Worm (Caenorhabditis elegans) whole organism, midembryonic: ENCODE data around the gene C07H4.1.

Experiments used
- T22C8.4 ChIP-seq: fragments of 200-800 bp; sonication (Bioruptor generic); IDR thresholded peaks from 2 replicates; pipeline ENCODE4 v1.3.6; 2022; ENCODE audit warnings: missing genetic modification characterization, missing compliant biosample characterization
- cog-1 ChIP-seq: sonication (generic microtip); optimal IDR thresholded peaks from 2 replicates; lab custom pipeline; 2016; ENCODE audit warnings: missing genetic modification characterization, missing compliant biosample characterization
- flt-1 ChIP-seq: fragments of 200-800 bp; sonication (Bioruptor generic); IDR thresholded peaks from 2 replicates; pipeline ENCODE4 v1.3.6; 2022; ENCODE audit warnings: missing genetic modification characterization, missing compliant biosample characterization
- klf-2 ChIP-seq: fragments of 200-800 bp; sonication (Bioruptor generic); conservative IDR thresholded peaks from 2 replicates; pipeline ENCODE4 v1.3.6; 2022; ENCODE audit warnings: missing genetic modification reagents, missing genetic modification characterization, missing compliant biosample characterization
- med-1 ChIP-seq: sonication (generic microtip); optimal IDR thresholded peaks from 2 replicates; lab custom pipeline; 2017; ENCODE audit warnings: missing genetic modification characterization, mild to moderate bottlenecking, missing compliant biosample characterization, antibody characterized with exemption, missing genetic modification reagents; ENCODE audit not compliant: insufficient read depth
- ref-1 ChIP-seq: fragments of 200-800 bp; sonication (Bioruptor generic); conservative IDR thresholded peaks from 2 replicates; pipeline ENCODE4 v1.3.6; 2022; ENCODE audit warnings: missing genetic modification reagents, missing genetic modification characterization, missing compliant biosample characterization
- tab-1 ChIP-seq: fragments of 200-800 bp; sonication (Bioruptor generic); IDR thresholded peaks from 2 replicates; pipeline ENCODE4 v1.3.6; 2022; ENCODE audit warnings: missing genetic modification characterization, missing compliant biosample characterization
- ztf-23 ChIP-seq: fragments of 200-800 bp; sonication (Bioruptor generic); IDR thresholded peaks from 2 replicates; pipeline ENCODE4 v1.3.6; 2022; ENCODE audit warnings: missing genetic modification reagents, missing genetic modification characterization, missing compliant biosample characterization
- ztf-29 ChIP-seq: fragments of 200-800 bp; sonication (Bioruptor generic); IDR thresholded peaks from 2 replicates; pipeline ENCODE4 v1.3.6; 2022; ENCODE audit warnings: missing genetic modification reagents, missing genetic modification characterization, missing compliant biosample characterization

C07H4.1 gene

DNA sequence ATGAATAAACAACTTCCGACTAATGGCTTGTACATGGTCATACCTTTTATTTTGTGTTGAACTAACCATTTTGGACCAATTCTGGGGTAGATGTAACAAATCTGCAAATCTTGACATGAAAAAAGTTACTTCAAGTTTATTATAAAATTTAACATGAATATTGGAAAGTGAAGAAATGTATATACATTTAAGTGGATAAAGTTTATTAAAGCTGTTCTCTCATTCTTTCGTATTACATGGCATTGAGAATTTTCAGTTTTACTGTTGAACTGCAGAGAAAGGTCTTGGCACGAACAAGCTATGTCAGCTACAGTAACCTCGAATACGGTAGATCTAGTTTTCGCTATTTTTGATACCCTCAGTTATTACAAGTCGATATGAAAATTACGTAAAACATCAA, at the start of gene C07H4.1:
C07H4.1 (minus strand) TSS at position 101 of the 400 bp plus-strand sequence.
- TF ChIP-seq ztf-23 (GFP tag; lab: Robert Waterston, UW) (no peak), tab-1 (GFP tag; lab: Robert Waterston, UW) (no peak), cog-1 (tag; lab: Kevin White, UChicago) (no peak), flt-1 (GFP tag; lab: Robert Waterston, UW) (no peak), ztf-29 (GFP tag; lab: Robert Waterston, UW) (no peak), T22C8.4 (no peak), med-1 (GFP tag; lab: Kevin White, UChicago) (no peak), ref-1 (no peak), klf-2 (GFP tag; lab: Robert Waterston, UW) (no peak)

- TF ChIP-seq T22C8.4 (no peak), tab-1 (GFP tag; lab: Robert Waterston, UW) (no peak)
These were observed 47.6 kb upstream of the C07H4.1 start for ce11 chrII:9141110-9141509.

DNA sequence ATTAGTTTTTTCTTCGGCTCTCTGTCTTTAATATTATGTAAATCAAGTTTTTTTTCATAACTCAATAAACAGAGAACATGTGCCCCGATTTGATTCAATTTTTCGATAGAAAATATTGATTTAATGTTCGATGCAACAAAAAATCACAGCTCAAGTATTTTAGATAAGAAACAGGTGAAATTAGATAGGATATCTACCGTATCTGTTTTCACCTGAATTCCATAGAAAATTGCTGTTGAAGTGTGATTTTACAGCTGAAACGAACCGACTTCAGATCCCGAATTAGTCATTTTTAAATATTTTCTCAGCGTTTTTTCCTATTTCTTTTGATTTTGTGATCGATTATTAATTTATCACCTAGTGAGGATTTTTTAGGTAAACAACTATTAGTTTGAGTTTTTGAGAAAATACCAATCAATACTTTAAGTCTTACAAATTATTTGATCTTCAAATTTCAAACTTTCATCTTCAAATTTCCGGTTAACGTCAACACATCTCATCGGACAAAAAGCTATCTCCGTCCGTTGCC, 45.8 kb upstream of the C07H4.1 start, which contains the start of gene Y9C2UA.1:
Y9C2UA.1 (plus strand) TSS at position 479 of the 529 bp plus-strand sequence.
- no peak for TF ChIP-seq cog-1 (tag; lab: Kevin White, UChicago)
- no peak for TF ChIP-seq med-1 (GFP tag; lab: Kevin White, UChicago)
- no peak for TF ChIP-seq ztf-23 (GFP tag; lab: Robert Waterston, UW)
- no peak for TF ChIP-seq T22C8.4
- TF ChIP-seq ztf-29 (GFP tag; lab: Robert Waterston, UW): no peak
- no peak for TF ChIP-seq ref-1
- TF ChIP-seq tab-1 (GFP tag; lab: Robert Waterston, UW): no peak

DNA sequence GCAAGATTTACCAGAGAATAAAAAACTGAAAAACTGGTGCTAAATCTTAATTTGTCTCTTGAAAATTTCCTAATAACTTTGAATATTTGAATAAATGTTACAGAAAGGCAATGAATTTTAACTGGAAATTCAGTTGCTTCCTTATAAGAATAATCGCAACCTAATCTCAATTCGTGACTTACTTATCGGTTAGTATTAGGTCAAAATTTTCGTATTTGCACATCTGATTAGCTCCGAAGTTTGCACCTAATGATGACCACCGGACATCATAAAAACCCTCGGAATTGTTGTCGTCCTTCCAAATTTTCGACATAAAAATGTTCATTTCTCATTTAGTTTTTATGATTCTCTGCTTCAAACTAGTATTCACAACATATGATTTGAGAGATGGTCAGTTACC, 44.3 kb upstream of the C07H4.1 start, which contains the start of gene C16D2.3:
C16D2.3 (plus strand) TSS at position 301 of the 400 bp plus-strand sequence.
- no peak for TF ChIP-seq ref-1
- TF ChIP-seq cog-1 (tag; lab: Kevin White, UChicago): no peak
- no peak for TF ChIP-seq med-1 (GFP tag; lab: Kevin White, UChicago)
- TF ChIP-seq ztf-29 (GFP tag; lab: Robert Waterston, UW): no peak
- no peak for TF ChIP-seq ztf-23 (GFP tag; lab: Robert Waterston, UW)
- TF ChIP-seq klf-2 (GFP tag; lab: Robert Waterston, UW): no peak
- TF ChIP-seq T22C8.4: no peak

ce11 chrII:9135878-9136277, 42.4 kb upstream of the C07H4.1 start, which contains the start of gene nlp-78:
nlp-78 (plus strand) TSS chrII:9136178.
- TF ChIP-seq ztf-29 (GFP tag; lab: Robert Waterston, UW) (no peak), flt-1 (GFP tag; lab: Robert Waterston, UW) (no peak), ztf-23 (GFP tag; lab: Robert Waterston, UW) (no peak), T22C8.4 (no peak), cog-1 (tag; lab: Kevin White, UChicago) (no peak), med-1 (GFP tag; lab: Kevin White, UChicago) (no peak), ref-1 (no peak), tab-1 (GFP tag; lab: Robert Waterston, UW) (no peak), klf-2 (GFP tag; lab: Robert Waterston, UW) (no peak)

- no peak for TF ChIP-seq T22C8.4
These were observed 38.9 kb upstream of the C07H4.1 start for ce11 chrII:9132338-9132737.

DNA sequence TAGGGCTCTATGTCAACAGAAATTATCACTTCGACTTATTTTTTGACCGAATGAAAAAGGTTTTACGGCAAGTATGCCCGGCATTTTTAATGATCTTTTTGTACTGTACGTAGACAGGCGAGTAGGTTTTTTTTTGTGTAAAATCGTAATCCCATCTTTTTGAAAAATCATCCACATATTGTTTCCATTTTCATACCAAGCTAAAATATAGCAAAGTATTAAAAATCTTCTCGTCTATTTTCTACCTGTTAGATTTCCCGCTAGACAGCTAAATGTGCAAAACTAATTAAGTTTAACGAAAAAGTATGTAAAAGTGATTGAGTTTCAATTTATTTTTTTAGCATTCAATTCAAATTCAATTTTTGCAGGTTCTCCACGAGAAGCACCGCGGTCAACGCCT, 37.9 kb upstream of the C07H4.1 start, which contains the start of gene C16D2.1:
C16D2.1 (plus strand) TSS at position 301 of the 400 bp plus-strand sequence.
- TF ChIP-seq cog-1 (tag; lab: Kevin White, UChicago) (no peak), ztf-23 (GFP tag; lab: Robert Waterston, UW) (no peak), tab-1 (GFP tag; lab: Robert Waterston, UW) (no peak)

ce11 chrII:9130339-9130738, 36.9 kb upstream of the C07H4.1 start:
- TF ChIP-seq cog-1 (tag; lab: Kevin White, UChicago) (no peak), T22C8.4 (no peak), ztf-29 (GFP tag; lab: Robert Waterston, UW) (no peak), klf-2 (GFP tag; lab: Robert Waterston, UW) (no peak), ref-1 (no peak), ztf-23 (GFP tag; lab: Robert Waterston, UW) (no peak), flt-1 (GFP tag; lab: Robert Waterston, UW) (no peak), med-1 (GFP tag; lab: Kevin White, UChicago) (no peak), tab-1 (GFP tag; lab: Robert Waterston, UW) (no peak)

ce11 chrII:9128132-9128531, 34.6 kb upstream of the C07H4.1 start:
- TF ChIP-seq ztf-29 (GFP tag; lab: Robert Waterston, UW): no peak
- TF ChIP-seq med-1 (GFP tag; lab: Kevin White, UChicago): no peak
- TF ChIP-seq klf-2 (GFP tag; lab: Robert Waterston, UW): no peak
- no peak for TF ChIP-seq cog-1 (tag; lab: Kevin White, UChicago)
- no peak for TF ChIP-seq tab-1 (GFP tag; lab: Robert Waterston, UW)
- TF ChIP-seq ztf-23 (GFP tag; lab: Robert Waterston, UW): no peak
- no peak for TF ChIP-seq ref-1
- TF ChIP-seq flt-1 (GFP tag; lab: Robert Waterston, UW): no peak
- TF ChIP-seq T22C8.4: no peak

DNA sequence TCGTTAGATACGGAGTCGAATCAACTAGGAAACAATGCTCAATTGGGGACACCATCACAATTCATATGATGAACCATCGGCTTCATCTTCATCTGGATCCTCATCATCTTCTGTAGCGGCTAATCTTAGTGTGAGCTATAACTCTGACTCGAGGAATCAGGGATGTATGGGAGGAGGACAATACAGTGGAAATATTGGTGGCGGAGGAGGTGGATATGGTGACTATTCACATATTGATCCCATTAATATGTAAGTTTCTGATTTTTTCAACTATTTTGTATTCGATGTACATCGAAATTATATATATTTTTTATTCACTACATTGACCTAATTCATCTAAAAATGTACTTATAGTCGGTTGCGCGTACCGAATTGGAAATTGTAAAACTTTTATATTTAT, 33.9 kb upstream of the C07H4.1 start:
- TF ChIP-seq ztf-23 (GFP tag; lab: Robert Waterston, UW) (no peak), cog-1 (tag; lab: Kevin White, UChicago) (no peak), ztf-29 (GFP tag; lab: Robert Waterston, UW) (no peak), ref-1 (no peak), med-1 (GFP tag; lab: Kevin White, UChicago) (no peak), klf-2 (GFP tag; lab: Robert Waterston, UW) (no peak), flt-1 (GFP tag; lab: Robert Waterston, UW) (no peak)
